Fruit fly (Drosophila melanogaster) whole organism, embryonic: ENCODE measurements around the gene CG44004.

Experiments used
- Abd-B ChIP-seq: fragments of 200-800 bp; sonication (Bioruptor generic); optimal IDR thresholded peaks from 2 replicates; lab custom pipeline; 2018; ENCODE audit warnings: missing biosample characterization, mild to moderate bottlenecking, missing genetic modification characterization, moderate library complexity
- Antp ChIP-seq: fragments of 200-800 bp; sonication (Bioruptor generic); optimal IDR thresholded peaks from 3 replicates; lab custom pipeline; 2016; ENCODE audit warnings: missing biosample characterization, missing genetic modification characterization
- CG11456 ChIP-seq: fragments of 200-800 bp; sonication (Bioruptor generic); IDR thresholded peaks from 3 replicates; pipeline ENCODE4 v1.3.6; 2022; ENCODE audit warnings: missing biosample characterization, missing genetic modification characterization
- CG12236 ChIP-seq: fragments of 200-800 bp; sonication (Bioruptor generic); optimal IDR thresholded peaks from 2 replicates; lab custom pipeline; 2016; ENCODE audit warnings: missing biosample characterization, missing genetic modification characterization
- CG17328 ChIP-seq: fragments of 200-800 bp; sonication (Bioruptor generic); IDR thresholded peaks from 2 replicates; pipeline ENCODE4 v1.3.6; 2022; ENCODE audit warnings: missing biosample characterization, missing genetic modification characterization
- CG18262 ChIP-seq: fragments of 200-800 bp; optimal IDR thresholded peaks from 3 replicates; lab custom pipeline; 2019; ENCODE audit warnings: missing biosample characterization, mild to moderate bottlenecking, missing genetic modification characterization, moderate library complexity
- CG4730 ChIP-seq: fragments of 200-800 bp; sonication (Bioruptor generic); IDR thresholded peaks from 2 replicates; pipeline ENCODE4 v1.3.6; 2022; ENCODE audit warnings: missing biosample characterization, missing genetic modification characterization
- CG6654 ChIP-seq: fragments of 200-800 bp; sonication (Bioruptor generic); optimal IDR thresholded peaks from 2 replicates; lab custom pipeline; 2017; ENCODE audit warnings: missing biosample characterization, mild to moderate bottlenecking, missing genetic modification characterization
- HmgD ChIP-seq: fragments of 200-800 bp; sonication (Bioruptor generic); optimal IDR thresholded peaks from 3 replicates; lab custom pipeline; 2016; ENCODE audit warnings: missing biosample characterization, missing genetic modification characterization
- dmrt11E ChIP-seq: fragments of 200-800 bp; sonication (Bioruptor generic); optimal IDR thresholded peaks from 3 replicates; lab custom pipeline; 2018; ENCODE audit warnings: missing biosample characterization, mild to moderate bottlenecking, missing genetic modification characterization, moderate library complexity
- hkb ChIP-seq, 2 experiments: fragments of 200-800 bp in 1 of 2; fragments of >200 bp in 1 of 2; sonication (Bioruptor generic) in 1 of 2; IDR thresholded peaks in 1 of 2; optimal IDR thresholded peaks in 1 of 2; 2 replicates each; pipeline versions ENCODE4 v1.3.6 to Lab custom; 2017 to 2022; ENCODE audit warnings: missing biosample characterization in 1 of 2, missing genetic modification characterization in 1 of 2
- mam ChIP-seq: fragments of 200-800 bp; sonication (Bioruptor generic); optimal IDR thresholded peaks from 3 replicates; lab custom pipeline; 2016; ENCODE audit warnings: missing biosample characterization, missing genetic modification characterization
- pzg ChIP-seq: fragments of 200-800 bp; sonication (Bioruptor generic); optimal IDR thresholded peaks from 3 replicates; lab custom pipeline; 2018; ENCODE audit warnings: missing biosample characterization, mild to moderate bottlenecking, missing genetic modification characterization, moderate library complexity
- zfh2 ChIP-seq: fragments of 200-800 bp; sonication (Bioruptor generic); optimal IDR thresholded peaks from 2 replicates; lab custom pipeline; 2016; ENCODE audit warnings: missing biosample characterization, missing genetic modification characterization

DNA sequence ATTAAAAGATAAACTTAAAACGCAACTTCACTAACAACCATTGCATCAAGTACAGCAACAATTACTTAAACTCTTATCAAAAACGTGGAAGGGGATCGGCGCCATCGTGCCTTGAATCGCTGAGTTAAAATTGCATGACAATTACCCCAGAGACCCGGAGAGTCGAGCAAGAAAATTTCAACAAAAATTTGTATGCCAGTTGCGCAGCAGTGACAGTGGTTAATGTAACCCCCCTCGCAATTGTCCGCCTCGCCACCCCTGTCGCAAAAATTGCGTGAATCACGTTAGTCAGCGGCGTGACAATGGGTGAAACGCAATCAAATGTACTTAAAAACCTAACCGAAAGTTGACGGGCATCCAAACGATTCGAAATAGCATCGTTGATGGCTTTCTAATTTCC is 26.1 kb upstream of the CG44004 start:
- no peak for TF ChIP-seq CG17328
- no peak for TF ChIP-seq hkb (optimal IDR thresholded peaks at IDR 0.05; lab: Kevin White, UChicago)
- no peak for TF ChIP-seq hkb (GFP tag; IDR thresholded peaks at IDR 0.05; lab: Robert Waterston, UW)
- TF ChIP-seq Abd-B (GFP tag; lab: Kevin White, UChicago) = no peak
- TF ChIP-seq mam = no peak
- TF ChIP-seq pzg = no peak
- no peak for TF ChIP-seq CG18262
- no peak for TF ChIP-seq zfh2 (GFP tag; lab: Kevin White, UChicago)
- no peak for TF ChIP-seq dmrt11E
- TF ChIP-seq CG4730 = no peak
- no peak for TF ChIP-seq CG6654 (GFP tag; lab: Kevin White, UChicago)
- no peak for TF ChIP-seq CG12236 (GFP tag; lab: Kevin White, UChicago)
- no peak for TF ChIP-seq Antp (GFP tag; lab: Kevin White, UChicago)
- TF ChIP-seq CG11456 (GFP tag; lab: Robert Waterston, UW) = no peak
- no peak for TF ChIP-seq HmgD (GFP tag; lab: Kevin White, UChicago)
